Worm (Caenorhabditis elegans) whole organism, L4 larva: Measurements from ENCODE around the gene srv-32.

Source experiments
- D1046.2 ChIP-seq: fragments of 200-800 bp; sonication (Bioruptor generic); IDR thresholded peaks from 2 replicates; pipeline ENCODE4 v1.3.6; 2022; ENCODE audit warnings: missing genetic modification characterization, missing compliant biosample characterization
- F10B5.3 ChIP-seq: sonication (generic microtip); optimal IDR thresholded peaks from 2 replicates; lab custom pipeline; 2016; ENCODE audit warnings: mild to moderate bottlenecking, missing genetic modification characterization, missing compliant biosample characterization
- F49E8.2 ChIP-seq: sonication (generic microtip); optimal IDR thresholded peaks from 2 replicates; lab custom pipeline; 2016; ENCODE audit warnings: missing compliant biosample characterization, mild to moderate bottlenecking, missing genetic modification characterization, borderline replicate concordance
- R02D3.7 ChIP-seq: fragments of 150-350 bp; sonication (generic microtip); optimal IDR thresholded peaks from 3 replicates; lab custom pipeline; 2014; ENCODE audit warnings: missing biosample characterization, missing genetic modification characterization
- T26A8.4 ChIP-seq: fragments of 200-800 bp; sonication (Bioruptor generic); IDR thresholded peaks from 2 replicates; pipeline ENCODE4 v1.3.6; 2022; ENCODE audit warnings: missing genetic modification characterization, missing compliant biosample characterization
- Y48G9A.11 ChIP-seq: fragments of 200-800 bp; sonication (Bioruptor generic); IDR thresholded peaks from 2 replicates; pipeline ENCODE4 v1.3.6; 2022; ENCODE audit warnings: missing genetic modification reagents, missing genetic modification characterization, missing compliant biosample characterization
- ZK337.2 ChIP-seq: fragments of 200-800 bp; sonication (Bioruptor generic); IDR thresholded peaks from 2 replicates; pipeline ENCODE4 v1.3.6; 2022; ENCODE audit warnings: missing genetic modification reagents, missing genetic modification characterization, missing compliant biosample characterization
- ZK546.5 ChIP-seq, 2 experiments: sonication (generic microtip); optimal IDR thresholded peaks; 2 replicates each; lab custom pipeline; 2017; ENCODE audit warnings: missing biosample characterization in 2 of 2, missing genetic modification characterization in 2 of 2
- aha-1 ChIP-seq: fragments of 150-350 bp; peaks from one replicate; lab custom pipeline; 2014; ENCODE audit warnings: missing biosample characterization, missing genetic modification characterization
- aly-2 ChIP-seq: sonication (generic microtip); optimal IDR thresholded peaks from 2 replicates; lab custom pipeline; 2018; ENCODE audit warnings: missing biosample characterization, missing genetic modification characterization
- ama-1 ChIP-seq: fragments of 150-350 bp; optimal IDR thresholded peaks from 2 replicates; lab custom pipeline; 2014; ENCODE audit warnings: inconsistent platforms, mixed read lengths
- ceh-28 ChIP-seq: fragments of 150-350 bp; optimal IDR thresholded peaks from 2 replicates; lab custom pipeline; 2014; ENCODE audit warnings: missing biosample characterization, missing genetic modification reagents, missing genetic modification characterization
- ctbp-1 ChIP-seq: fragments of 200-800 bp; sonication (Bioruptor generic); IDR thresholded peaks from 2 replicates; pipeline ENCODE4 v1.3.6; 2022; ENCODE audit warnings: missing genetic modification reagents, missing genetic modification characterization, missing compliant biosample characterization
- daf-12 ChIP-seq: fragments of 150-350 bp; optimal IDR thresholded peaks from 2 replicates; lab custom pipeline; 2014; ENCODE audit warnings: missing biosample characterization, missing genetic modification reagents, missing genetic modification characterization
- daf-19 ChIP-seq: fragments of 200-800 bp; sonication (Bioruptor generic); conservative IDR thresholded peaks from 2 replicates; pipeline ENCODE4 v1.3.6; 2022; ENCODE audit warnings: missing genetic modification characterization, missing compliant biosample characterization
- daf-8 ChIP-seq: fragments of 200-800 bp; sonication (Bioruptor generic); IDR thresholded peaks from 2 replicates; pipeline ENCODE4 v1.3.6; 2022; ENCODE audit warnings: missing genetic modification characterization, missing compliant biosample characterization
- dpl-1 ChIP-seq: fragments of 150-350 bp; optimal IDR thresholded peaks from 2 replicates; lab custom pipeline; 2014; ENCODE audit warnings: missing biosample characterization, missing genetic modification reagents, missing genetic modification characterization
- duxl-1 ChIP-seq: sonication (generic microtip); optimal IDR thresholded peaks from 2 replicates; lab custom pipeline; 2016; ENCODE audit warnings: mild to moderate bottlenecking, missing genetic modification characterization, moderate library complexity, missing compliant biosample characterization; ENCODE audit not compliant: poor library complexity
- dve-1 ChIP-seq: sonication (generic microtip); optimal IDR thresholded peaks from 2 replicates; lab custom pipeline; 2017; ENCODE audit warnings: antibody characterized with exemption, mild to moderate bottlenecking, missing genetic modification characterization, missing compliant biosample characterization; ENCODE audit not compliant: insufficient read depth
- egl-27 ChIP-seq: sonication (generic microtip); optimal IDR thresholded peaks from 3 replicates; lab custom pipeline; 2017; ENCODE audit warnings: missing biosample characterization, missing genetic modification reagents, missing genetic modification characterization
- egl-43 ChIP-seq: fragments of 200-800 bp; sonication (Bioruptor generic); IDR thresholded peaks from 2 replicates; pipeline ENCODE4 v1.3.6; 2022; ENCODE audit warnings: missing genetic modification reagents, missing genetic modification characterization, missing compliant biosample characterization
- fkh-10 ChIP-seq: fragments of 150-350 bp; optimal IDR thresholded peaks from 2 replicates; lab custom pipeline; 2014; ENCODE audit warnings: missing biosample characterization, missing genetic modification reagents, missing genetic modification characterization
- fos-1 ChIP-seq: fragments of 150-350 bp; optimal IDR thresholded peaks from 2 replicates; lab custom pipeline; 2014; ENCODE audit warnings: missing biosample characterization, missing genetic modification characterization
- gei-8 ChIP-seq: fragments of 200-800 bp; sonication (Bioruptor generic); optimal IDR thresholded peaks from 2 replicates; lab custom pipeline; 2018; ENCODE audit warnings: mild to moderate bottlenecking, missing genetic modification characterization, missing compliant biosample characterization
- hlh-11 ChIP-seq: fragments of 200-800 bp; sonication (Bioruptor generic); optimal IDR thresholded peaks from 2 replicates; lab custom pipeline; 2018; ENCODE audit warnings: mild to moderate bottlenecking, missing genetic modification characterization, missing compliant biosample characterization
- lim-7 ChIP-seq: fragments of 200-800 bp; sonication (Bioruptor generic); IDR thresholded peaks from 2 replicates; pipeline ENCODE4 v1.3.6; 2022; ENCODE audit warnings: missing genetic modification characterization, missing compliant biosample characterization
- lin-15B ChIP-seq: fragments of 150-350 bp; sonication (generic microtip); optimal IDR thresholded peaks from 3 replicates; lab custom pipeline; 2014; ENCODE audit warnings: missing biosample characterization, missing genetic modification characterization
- lin-29 ChIP-seq: fragments of 200-800 bp; sonication (Bioruptor generic); IDR thresholded peaks from 2 replicates; pipeline ENCODE4 v1.3.6; 2022; ENCODE audit warnings: missing genetic modification reagents, missing genetic modification characterization, missing compliant biosample characterization
- lin-38 ChIP-seq: fragments of 200-800 bp; sonication (Bioruptor generic); IDR thresholded peaks from 2 replicates; pipeline ENCODE4 v1.3.6; 2022; ENCODE audit warnings: missing genetic modification reagents, missing genetic modification characterization, missing compliant biosample characterization
- madf-9 ChIP-seq: fragments of 200-800 bp; sonication (Bioruptor generic); conservative IDR thresholded peaks from 2 replicates; pipeline ENCODE4 v1.3.6; 2022; ENCODE audit warnings: missing genetic modification reagents, missing genetic modification characterization, missing compliant biosample characterization
- mdl-1 ChIP-seq, 2 experiments: fragments of 150-350 bp in 1 of 2; sonication (generic microtip) in 1 of 2; optimal IDR thresholded peaks; 2 replicates each; lab custom pipeline; 2014 to 2017; ENCODE audit warnings: missing biosample characterization in 2 of 2, missing genetic modification characterization in 2 of 2
- mep-1 ChIP-seq: fragments of 150-350 bp; sonication (generic microtip); optimal IDR thresholded peaks from 3 replicates; lab custom pipeline; 2014; ENCODE audit warnings: missing biosample characterization, missing genetic modification characterization
- mes-2 ChIP-seq: sonication (generic microtip); optimal IDR thresholded peaks from 2 replicates; lab custom pipeline; 2016; ENCODE audit warnings: missing genotype, mild to moderate bottlenecking, missing genetic modification characterization, missing compliant biosample characterization; ENCODE audit not compliant: poor library complexity, severe bottlenecking
- nhr-102 ChIP-seq: sonication (generic microtip); optimal IDR thresholded peaks from 2 replicates; lab custom pipeline; 2016; ENCODE audit warnings: mild to moderate bottlenecking, missing genetic modification characterization, moderate library complexity, missing compliant biosample characterization
- nhr-11 ChIP-seq: fragments of 150-350 bp; optimal IDR thresholded peaks from 2 replicates; lab custom pipeline; 2014; ENCODE audit warnings: missing biosample characterization, missing genetic modification characterization
- nhr-111 ChIP-seq: fragments of 200-800 bp; sonication (Bioruptor generic); optimal IDR thresholded peaks from 2 replicates; lab custom pipeline; 2018; ENCODE audit warnings: mild to moderate bottlenecking, missing genetic modification characterization, missing compliant biosample characterization
- nhr-237 ChIP-seq: sonication (generic microtip); optimal IDR thresholded peaks from 2 replicates; lab custom pipeline; 2017; ENCODE audit warnings: missing biosample characterization, missing genetic modification characterization
- nhr-25 ChIP-seq: sonication (generic microtip); optimal IDR thresholded peaks from 2 replicates; lab custom pipeline; 2017; ENCODE audit warnings: missing genetic modification characterization, mild to moderate bottlenecking, missing compliant biosample characterization, antibody characterized with exemption, moderate library complexity, borderline replicate concordance; ENCODE audit not compliant: insufficient read depth
- nhr-76 ChIP-seq: fragments of 150-350 bp; optimal IDR thresholded peaks from 2 replicates; lab custom pipeline; 2014; ENCODE audit warnings: missing biosample characterization, missing genetic modification characterization
- pha-4 ChIP-seq, 2 experiments: fragments of 150-350 bp in 1 of 2; fragments of 200-800 bp in 1 of 2; sonication (Bioruptor generic) in 1 of 2; IDR thresholded peaks in 1 of 2; optimal IDR thresholded peaks in 1 of 2; 2 replicates each; pipeline versions ENCODE4 v1.3.6 to Lab custom; 2014 to 2022; ENCODE audit warnings: missing genetic modification characterization in 2 of 2, missing genetic modification reagents in 2 of 2, missing biosample characterization in 1 of 2, missing compliant biosample characterization in 1 of 2
- pqm-1 ChIP-seq: sonication (generic microtip); optimal IDR thresholded peaks from 2 replicates; lab custom pipeline; 2017; ENCODE audit warnings: missing biosample characterization, missing genetic modification characterization
- spr-3 ChIP-seq: fragments of 200-800 bp; sonication (Bioruptor generic); optimal IDR thresholded peaks from 2 replicates; lab custom pipeline; 2018; ENCODE audit warnings: mild to moderate bottlenecking, missing genetic modification characterization, missing compliant biosample characterization
- unc-130 ChIP-seq: sonication (generic microtip); optimal IDR thresholded peaks from 2 replicates; lab custom pipeline; 2016; ENCODE audit warnings: missing genetic modification reagents, missing genetic modification characterization, missing compliant biosample characterization
- zag-1 ChIP-seq: fragments of 150-350 bp; optimal IDR thresholded peaks from 2 replicates; lab custom pipeline; 2014; ENCODE audit warnings: missing biosample characterization, missing genetic modification characterization
- zfp-2 ChIP-seq: sonication (generic microtip); optimal IDR thresholded peaks from 2 replicates; lab custom pipeline; 2016; ENCODE audit warnings: mild to moderate bottlenecking, missing genetic modification characterization, missing compliant biosample characterization
- zfp-3 ChIP-seq: fragments of 200-800 bp; sonication (Bioruptor generic); conservative IDR thresholded peaks from 2 replicates; pipeline ENCODE4 v1.3.6; 2022; ENCODE audit warnings: missing genetic modification reagents, missing genetic modification characterization, missing compliant biosample characterization
- zip-11 ChIP-seq: fragments of 200-800 bp; sonication (Bioruptor generic); IDR thresholded peaks from 2 replicates; pipeline ENCODE4 v1.3.6; 2022; ENCODE audit warnings: missing genetic modification characterization, missing compliant biosample characterization
- zip-2 ChIP-seq: fragments of 150-350 bp; optimal IDR thresholded peaks from 2 replicates; lab custom pipeline; 2014; ENCODE audit warnings: missing biosample characterization, missing genetic modification characterization

srv-32 gene

ce11 chrIV:6325772-6326171, 43.7 kb upstream of the srv-32 start (continued):
- TF ChIP-seq dve-1 (tag; lab: Kevin White, UChicago), result no peak

DNA sequence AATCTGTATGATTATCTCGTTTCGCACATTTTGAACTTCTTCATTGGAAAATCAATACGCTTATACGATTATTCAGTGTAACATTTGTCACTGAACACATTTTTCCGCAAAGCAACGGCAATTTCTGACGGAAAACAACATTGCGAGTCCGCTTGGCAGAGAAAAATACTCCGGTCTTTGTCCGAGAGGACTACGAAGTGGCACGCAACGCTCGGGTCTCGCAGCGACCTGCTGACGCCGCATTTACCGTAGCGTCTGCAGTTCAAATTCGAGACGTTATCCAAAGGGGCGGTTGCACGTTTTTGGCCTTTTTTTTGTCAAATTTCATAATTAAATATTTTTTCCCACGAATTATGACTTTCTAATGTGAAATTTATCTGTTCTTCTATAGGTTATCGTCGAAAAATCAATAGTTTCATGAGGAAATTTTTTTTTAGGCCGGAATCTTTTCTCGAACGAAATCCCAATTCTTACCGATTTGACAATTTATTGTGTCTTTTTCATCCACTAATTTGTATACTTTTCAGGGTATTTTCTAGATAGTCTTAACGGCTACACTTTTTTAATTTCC, 41.7 kb upstream of the srv-32 start, which contains the start of gene sqd-1:
Gene sqd-1 (plus strand): TSS at position 521 of the 571 bp plus-strand sequence.
- TF ChIP-seq T26A8.4 (GFP tag; lab: Robert Waterston, UW), result peak; percentile 98
- peak; percentile 46 for TF ChIP-seq R02D3.7 (tag; lab: Kevin White, UChicago)
- peak; percentile 95 for TF ChIP-seq hlh-11 (tag; lab: Kevin White, UChicago)
- TF ChIP-seq ctbp-1 (GFP tag; lab: Robert Waterston, UW), result peak; percentile 87
- TF ChIP-seq daf-8 (GFP tag; lab: Robert Waterston, UW), result no peak
- peak; percentile 53 to 61 for TF ChIP-seq mdl-1 (tag; optimal IDR thresholded peaks at IDR 0.05; lab: Kevin White, UChicago)
- TF ChIP-seq ZK546.5 (tag; optimal IDR thresholded peaks at IDR 0.05; lab: Kevin White, UChicago), result peak; percentile 100
- TF ChIP-seq F49E8.2, result peak; percentile 87
- TF ChIP-seq spr-3 (GFP tag; lab: Kevin White, UChicago), result peak; percentile 74
- no peak for TF ChIP-seq ceh-28
- peak; percentile 93 for TF ChIP-seq dpl-1 (GFP tag; lab: Kevin White, UChicago)
- TF ChIP-seq Y48G9A.11 (GFP tag; lab: Robert Waterston, UW), result peak; percentile 87
- TF ChIP-seq zfp-3 (GFP tag; lab: Robert Waterston, UW), result peak; percentile 90
- peak; percentile 100 for TF ChIP-seq aha-1 (tag; lab: Kevin White, UChicago)
- TF ChIP-seq lim-7, result peak; percentile 74
- peak; percentile 86 for TF ChIP-seq unc-130
- no peak for TF ChIP-seq aly-2 (tag; lab: Kevin White, UChicago)
- peak; percentile 56 for TF ChIP-seq lin-15B
- peak; percentile 64 for TF ChIP-seq nhr-111 (GFP tag; lab: Kevin White, UChicago)
- peak; percentile 95 for TF ChIP-seq nhr-11 (tag; lab: Kevin White, UChicago)
- peak; percentile 53 for TF ChIP-seq zip-2
- peak; percentile 92 for TF ChIP-seq pha-4 (GFP tag; IDR thresholded peaks at IDR 0.05; lab: Robert Waterston, UW)
- no peak for TF ChIP-seq pha-4 (tag; optimal IDR thresholded peaks at IDR 0.05; lab: Kevin White, UChicago)
- TF ChIP-seq egl-43 (GFP tag; lab: Robert Waterston, UW), result peak; percentile 91
- peak; percentile 0 for TF ChIP-seq zag-1 (tag; lab: Kevin White, UChicago)
- no peak for TF ChIP-seq nhr-237
- TF ChIP-seq gei-8 (GFP tag; lab: Kevin White, UChicago), result peak; percentile 58
- TF ChIP-seq lin-29 (GFP tag; lab: Robert Waterston, UW), result peak; percentile 85
- TF ChIP-seq F10B5.3 (tag; lab: Kevin White, UChicago), result peak; percentile 88
- TF ChIP-seq egl-27 (tag; lab: Kevin White, UChicago), result no peak
- TF ChIP-seq daf-12 (tag; lab: Kevin White, UChicago), result no peak
- peak; percentile 68; the same call in 1 of the 2 replicates for TF ChIP-seq D1046.2 (GFP tag; lab: Robert Waterston, UW)
- TF ChIP-seq daf-19 (GFP tag; lab: Robert Waterston, UW), result no peak
- TF ChIP-seq mep-1 (tag; lab: Kevin White, UChicago), result peak; percentile 96
- 0 out of 2 replicates have a peak, but pooled peaks have one; percentile 49 for TF ChIP-seq ZK337.2 (GFP tag; lab: Robert Waterston, UW)
- TF ChIP-seq zfp-2 (tag; lab: Kevin White, UChicago), result peak; percentile 99
- TF ChIP-seq fkh-10 (GFP tag; lab: Kevin White, UChicago), result peak; percentile 80
- peak; percentile 82 for TF ChIP-seq duxl-1
- peak; percentile 97 for TF ChIP-seq mes-2 (tag; lab: Kevin White, UChicago)
- TF ChIP-seq madf-9 (GFP tag; lab: Robert Waterston, UW), result peak; percentile 92
- peak; percentile 94 for TF ChIP-seq nhr-102 (tag; lab: Kevin White, UChicago)
- peak; percentile 53 for TF ChIP-seq fos-1 (tag; lab: Kevin White, UChicago)
- no peak for TF ChIP-seq pqm-1 (tag; lab: Kevin White, UChicago)
- TF ChIP-seq ama-1, result peak; percentile 82
- no peak for TF ChIP-seq zip-11 (GFP tag; lab: Robert Waterston, UW)
- TF ChIP-seq lin-38 (GFP tag; lab: Robert Waterston, UW), result peak; percentile 92
- TF ChIP-seq nhr-25 (tag; lab: Kevin White, UChicago), result peak; percentile 84
- TF ChIP-seq nhr-76 (tag; lab: Kevin White, UChicago), result peak; percentile 31
